Worm (Caenorhabditis elegans) whole organism, mixed stage, embryonic: ENCODE measurements around the gene skpo-3.

ENCODE experiments used
- blmp-1 ChIP-seq: fragments of 150-350 bp; optimal IDR thresholded peaks from 2 replicates; lab custom pipeline; 2014; ENCODE audit warnings: missing biosample characterization, missing genetic modification characterization
- ceh-39 ChIP-seq: fragments of 150-350 bp; optimal IDR thresholded peaks from 2 replicates; lab custom pipeline; 2014; ENCODE audit warnings: missing biosample characterization, missing genetic modification characterization
- ceh-43 ChIP-seq: fragments of 200-800 bp; sonication (Bioruptor generic); optimal IDR thresholded peaks from 2 replicates; lab custom pipeline; 2018; ENCODE audit warnings: mild to moderate bottlenecking, missing genetic modification characterization, moderate library complexity, missing compliant biosample characterization
- ceh-83 ChIP-seq: fragments of 200-800 bp; sonication (Bioruptor generic); optimal IDR thresholded peaks from 2 replicates; lab custom pipeline; 2018; ENCODE audit warnings: mild to moderate bottlenecking, missing genetic modification characterization, missing compliant biosample characterization
- ces-1 ChIP-seq: fragments of 150-350 bp; optimal IDR thresholded peaks from 2 replicates; lab custom pipeline; 2014; ENCODE audit warnings: missing biosample characterization, missing genetic modification reagents, missing genetic modification characterization
- cnd-1 ChIP-seq: fragments of 200-800 bp; sonication (Bioruptor generic); optimal IDR thresholded peaks from 2 replicates; lab custom pipeline; 2018; ENCODE audit warnings: mild to moderate bottlenecking, missing genetic modification characterization, missing compliant biosample characterization
- drap-1 ChIP-seq: fragments of 200-800 bp; sonication (Bioruptor generic); optimal IDR thresholded peaks from 3 replicates; lab custom pipeline; 2018; ENCODE audit warnings: mild to moderate bottlenecking, missing genetic modification characterization, missing compliant biosample characterization
- elt-3 ChIP-seq: fragments of 150-350 bp; optimal IDR thresholded peaks from 2 replicates; lab custom pipeline; 2014; ENCODE audit warnings: missing biosample characterization, missing genetic modification characterization
- flh-1 ChIP-seq: fragments of 200-800 bp; sonication (Bioruptor generic); optimal IDR thresholded peaks from 2 replicates; lab custom pipeline; 2018; ENCODE audit warnings: mild to moderate bottlenecking, missing genetic modification characterization, moderate library complexity, missing compliant biosample characterization
- ham-2 ChIP-seq: fragments of 200-800 bp; sonication (Bioruptor generic); optimal IDR thresholded peaks from 2 replicates; lab custom pipeline; 2018; ENCODE audit warnings: mild to moderate bottlenecking, missing genetic modification characterization, missing compliant biosample characterization
- hlh-1 ChIP-seq: fragments of 150-350 bp; optimal IDR thresholded peaks from 2 replicates; lab custom pipeline; 2014; ENCODE audit warnings: missing biosample characterization, missing genetic modification reagents, missing genetic modification characterization
- lin-32 ChIP-seq: fragments of 200-800 bp; sonication (Bioruptor generic); optimal IDR thresholded peaks from 2 replicates; lab custom pipeline; 2018; ENCODE audit warnings: mild to moderate bottlenecking, missing genetic modification characterization, missing compliant biosample characterization
- lsy-2 ChIP-seq: fragments of 150-350 bp; optimal IDR thresholded peaks from 2 replicates; lab custom pipeline; 2014; ENCODE audit warnings: missing biosample characterization, missing genetic modification characterization
- mab-5 ChIP-seq: fragments of 150-350 bp; optimal IDR thresholded peaks from 2 replicates; lab custom pipeline; 2014; ENCODE audit warnings: missing biosample characterization, missing genetic modification characterization
- mep-1 ChIP-seq: fragments of 150-350 bp; optimal IDR thresholded peaks from 2 replicates; lab custom pipeline; 2017; ENCODE audit warnings: missing biosample characterization, missing genetic modification reagents, missing genetic modification characterization, inconsistent platforms
- mls-2 ChIP-seq: sonication (generic microtip); optimal IDR thresholded peaks from 2 replicates; lab custom pipeline; 2016; ENCODE audit warnings: mild to moderate bottlenecking, missing genetic modification characterization, moderate library complexity, missing compliant biosample characterization
- nhr-12 ChIP-seq: fragments of 150-350 bp; optimal IDR thresholded peaks from 2 replicates; lab custom pipeline; 2014; ENCODE audit warnings: missing biosample characterization, missing genetic modification characterization
- nhr-28 ChIP-seq: fragments of 150-350 bp; optimal IDR thresholded peaks from 2 replicates; lab custom pipeline; 2014; ENCODE audit warnings: missing biosample characterization, missing genetic modification characterization
- nhr-76 ChIP-seq: sonication (generic microtip); optimal IDR thresholded peaks from 2 replicates; lab custom pipeline; 2017; ENCODE audit warnings: missing biosample characterization, missing genetic modification characterization
- pha-4 ChIP-seq: fragments of 150-350 bp; optimal IDR thresholded peaks from 2 replicates; lab custom pipeline; 2018; ENCODE audit warnings: missing biosample characterization, missing genetic modification reagents, missing genetic modification characterization
- sem-2 ChIP-seq: fragments of 200-800 bp; sonication (Bioruptor generic); optimal IDR thresholded peaks from 2 replicates; lab custom pipeline; 2018; ENCODE audit warnings: mild to moderate bottlenecking, missing genetic modification characterization, missing compliant biosample characterization
- snpc-4 ChIP-seq: fragments of 150-350 bp; optimal IDR thresholded peaks from 2 replicates; lab custom pipeline; 2014; ENCODE audit warnings: missing biosample characterization, missing genetic modification characterization
- tbx-8 ChIP-seq: fragments of 200-800 bp; sonication (Bioruptor generic); optimal IDR thresholded peaks from 2 replicates; lab custom pipeline; 2018; ENCODE audit warnings: mild to moderate bottlenecking, missing genetic modification characterization, moderate library complexity, missing compliant biosample characterization
- unc-120 ChIP-seq: sonication (generic microtip); optimal IDR thresholded peaks from 2 replicates; lab custom pipeline; 2017; ENCODE audit warnings: missing genetic modification characterization, missing compliant biosample characterization; ENCODE audit not compliant: poor library complexity, severe bottlenecking
- unc-39 ChIP-seq: fragments of 150-350 bp; optimal IDR thresholded peaks from 2 replicates; lab custom pipeline; 2014; ENCODE audit warnings: missing biosample characterization, missing genetic modification characterization
- unc-62 ChIP-seq: fragments of 150-350 bp; optimal IDR thresholded peaks from 2 replicates; lab custom pipeline; 2014; ENCODE audit warnings: missing biosample characterization, missing genetic modification reagents, missing genetic modification characterization
- zip-8 ChIP-seq: fragments of 150-350 bp; optimal IDR thresholded peaks from 2 replicates; lab custom pipeline; 2014; ENCODE audit warnings: missing biosample characterization, missing genetic modification characterization
- ztf-11 ChIP-seq: fragments of 150-350 bp; optimal IDR thresholded peaks from 2 replicates; lab custom pipeline; 2014; ENCODE audit warnings: missing biosample characterization, missing genetic modification characterization

The skpo-3 gene

DNA sequence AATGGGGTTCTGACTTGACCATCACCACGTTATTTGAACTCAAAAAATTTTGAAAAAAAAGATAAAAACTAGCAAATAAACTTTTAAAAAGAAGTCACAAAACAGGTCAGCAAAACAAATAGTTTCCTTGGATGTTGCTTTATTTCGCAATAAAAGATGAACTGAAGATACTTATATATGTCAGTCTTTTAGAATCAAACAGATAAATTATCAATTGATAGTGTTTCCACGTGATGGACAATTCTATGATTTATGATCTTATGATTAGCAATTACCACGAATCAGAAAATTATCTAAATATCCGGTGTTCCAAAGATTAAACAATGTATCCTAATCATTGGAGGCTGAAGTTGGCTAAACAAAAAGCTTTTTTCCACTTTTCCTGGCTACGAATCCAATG lies 42.0 kb downstream of the skpo-3 start:
- TF ChIP-seq blmp-1 (tag; lab: Kevin White, UChicago) (no peak), elt-3 (tag; lab: Kevin White, UChicago) (peak; percentile 73)

DNA sequence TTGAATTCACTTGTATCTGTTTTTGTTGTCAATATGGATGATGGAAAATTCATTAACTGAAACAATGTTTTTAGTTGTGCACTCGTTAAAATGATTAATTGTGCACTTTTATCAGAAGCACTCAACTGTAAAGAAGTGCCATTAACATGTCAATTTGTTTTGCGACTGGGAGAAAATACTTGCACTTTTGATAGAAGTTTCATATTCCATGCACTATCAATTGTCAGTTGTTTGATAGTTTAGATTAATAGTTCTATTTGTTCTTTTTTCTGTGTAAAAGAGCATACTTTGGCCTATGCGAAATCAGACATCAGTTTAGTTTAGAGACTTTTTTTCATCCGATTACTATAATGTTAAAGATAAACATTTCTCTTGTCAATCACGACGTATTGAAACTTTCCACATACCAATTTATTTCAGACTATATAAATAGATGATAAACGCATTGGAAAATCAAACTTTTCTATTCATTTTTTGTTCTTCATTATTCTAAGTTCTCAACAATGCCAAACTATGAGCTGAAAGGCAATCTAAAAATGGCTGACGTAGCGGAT lies 44.3 kb downstream of the skpo-3 start, which contains the start of gene C30G12.2:
C30G12.2 (plus strand) TSS at position 504 of the 554 bp plus-strand sequence.
- TF ChIP-seq mep-1 (tag; lab: Kevin White, UChicago) (no peak), sem-2 (no peak), mab-5 (tag; lab: Kevin White, UChicago) (no peak), mls-2 (tag; lab: Kevin White, UChicago) (no peak), flh-1 (GFP tag; lab: Kevin White, UChicago) (no peak), cnd-1 (tag; lab: Kevin White, UChicago) (no peak), snpc-4 (no peak), unc-62 (GFP tag; lab: Kevin White, UChicago) (no peak), ceh-39 (tag; lab: Kevin White, UChicago) (no peak), nhr-12 (tag; lab: Kevin White, UChicago) (no peak)

DNA sequence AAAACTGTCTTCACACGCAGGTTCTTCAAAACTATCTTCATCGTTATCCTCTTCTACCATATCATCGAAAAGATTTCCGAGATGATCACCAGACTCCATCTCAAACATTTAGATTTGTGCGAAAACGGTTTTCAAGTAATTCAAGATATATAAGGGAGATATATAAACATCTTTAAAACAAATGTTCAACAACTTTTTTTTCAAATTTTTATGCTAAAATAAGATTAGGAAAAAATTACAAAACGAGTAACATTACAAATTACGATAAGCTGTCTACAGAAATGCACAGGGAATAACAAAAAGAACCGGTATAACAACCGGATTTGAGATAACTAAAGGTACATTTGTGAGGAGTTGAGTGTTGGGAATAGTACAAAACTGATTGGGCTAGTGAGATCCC lies 50.2 kb downstream of the skpo-3 start, which contains the start of gene C30G12.6:
C30G12.6 (minus strand) TSS at position 101 of the 400 bp plus-strand sequence.
- no peak for TF ChIP-seq lsy-2 (tag; lab: Kevin White, UChicago)
- TF ChIP-seq mep-1 (tag; lab: Kevin White, UChicago): no peak
- no peak for TF ChIP-seq unc-120 (tag; lab: Kevin White, UChicago)
- TF ChIP-seq mab-5 (tag; lab: Kevin White, UChicago): no peak
- no peak for TF ChIP-seq blmp-1 (tag; lab: Kevin White, UChicago)
- TF ChIP-seq lin-32 (GFP tag; lab: Kevin White, UChicago): no peak
- TF ChIP-seq nhr-28 (tag; lab: Kevin White, UChicago): no peak
- TF ChIP-seq flh-1 (GFP tag; lab: Kevin White, UChicago): no peak
- TF ChIP-seq ceh-43 (GFP tag; lab: Kevin White, UChicago): no peak
- TF ChIP-seq ham-2: no peak
- TF ChIP-seq nhr-76 (tag; lab: Kevin White, UChicago): no peak
- no peak for TF ChIP-seq pha-4
- no peak for TF ChIP-seq drap-1 (GFP tag; lab: Kevin White, UChicago)
- TF ChIP-seq zip-8 (tag; lab: Kevin White, UChicago): no peak
- TF ChIP-seq ceh-83: no peak
- TF ChIP-seq cnd-1 (tag; lab: Kevin White, UChicago): no peak
- no peak for TF ChIP-seq tbx-8 (GFP tag; lab: Kevin White, UChicago)
- TF ChIP-seq ces-1 (GFP tag; lab: Kevin White, UChicago): no peak
- TF ChIP-seq ztf-11 (tag; lab: Kevin White, UChicago): no peak

DNA sequence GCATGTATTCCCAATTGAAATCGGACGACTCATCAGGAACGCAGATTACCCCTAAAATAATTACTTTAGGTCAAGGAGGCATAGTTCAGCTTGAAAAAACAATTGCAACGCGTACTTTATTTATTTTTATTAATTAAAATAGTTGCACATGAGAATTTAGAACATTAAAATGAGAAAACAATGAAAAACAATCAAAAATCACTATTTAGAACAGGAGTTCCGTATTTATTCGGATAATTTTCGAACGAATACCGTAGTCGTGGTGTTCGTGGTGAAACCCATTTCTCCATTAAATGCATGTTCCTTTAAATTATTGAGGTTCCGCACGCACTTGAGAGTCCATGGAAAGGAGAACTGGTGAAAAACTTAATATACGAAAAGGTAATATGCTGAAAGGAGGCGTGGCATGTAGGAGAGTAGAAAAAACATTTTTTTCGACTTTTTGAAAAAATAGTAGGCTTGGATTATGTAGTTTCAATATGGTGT lies 52.6 kb downstream of the skpo-3 start, which contains the start of gene puf-8:
puf-8 (minus strand) TSS at position 51 of the 486 bp plus-strand sequence.
- TF ChIP-seq nhr-76 (tag; lab: Kevin White, UChicago) (no peak), ceh-39 (tag; lab: Kevin White, UChicago) (no peak), ceh-43 (GFP tag; lab: Kevin White, UChicago) (no peak), mls-2 (tag; lab: Kevin White, UChicago) (no peak), tbx-8 (GFP tag; lab: Kevin White, UChicago) (no peak), lin-32 (GFP tag; lab: Kevin White, UChicago) (no peak), ham-2 (no peak)

DNA sequence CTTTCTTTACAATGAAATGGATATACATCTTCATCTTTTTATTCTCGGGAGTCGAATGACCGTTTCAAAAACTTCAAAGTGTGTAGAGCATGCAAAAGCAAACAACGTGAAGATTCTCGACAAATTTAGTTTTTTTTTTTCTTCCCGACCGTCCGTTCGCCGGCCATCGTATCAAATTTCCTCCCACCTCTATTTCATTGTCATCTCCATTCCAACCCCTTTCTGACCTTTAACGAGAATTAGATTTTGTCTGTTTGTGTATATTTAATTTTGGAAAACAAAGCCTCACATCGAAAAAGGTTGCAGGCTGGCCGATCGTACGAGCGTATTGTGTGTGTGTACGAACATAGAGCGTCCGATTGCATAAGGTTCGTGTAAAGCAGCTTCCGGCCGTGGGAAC lies 53.4 kb downstream of the skpo-3 start, which contains the start of gene C30G12.1:
C30G12.1 (plus strand) TSS at position 301 of the 400 bp plus-strand sequence.
- TF ChIP-seq unc-39 (tag; lab: Kevin White, UChicago): no peak
- TF ChIP-seq blmp-1 (tag; lab: Kevin White, UChicago): no peak
- no peak for TF ChIP-seq hlh-1 (tag; lab: Kevin White, UChicago)
- no peak for TF ChIP-seq ceh-39 (tag; lab: Kevin White, UChicago)
